Worm (Caenorhabditis elegans): Measurements from ENCODE around the gene T01C8.3.
A peak's percentile ranks its signal among the peaks of the same experiment; 100 is the strongest.

T01C8.3 gene

DNA sequence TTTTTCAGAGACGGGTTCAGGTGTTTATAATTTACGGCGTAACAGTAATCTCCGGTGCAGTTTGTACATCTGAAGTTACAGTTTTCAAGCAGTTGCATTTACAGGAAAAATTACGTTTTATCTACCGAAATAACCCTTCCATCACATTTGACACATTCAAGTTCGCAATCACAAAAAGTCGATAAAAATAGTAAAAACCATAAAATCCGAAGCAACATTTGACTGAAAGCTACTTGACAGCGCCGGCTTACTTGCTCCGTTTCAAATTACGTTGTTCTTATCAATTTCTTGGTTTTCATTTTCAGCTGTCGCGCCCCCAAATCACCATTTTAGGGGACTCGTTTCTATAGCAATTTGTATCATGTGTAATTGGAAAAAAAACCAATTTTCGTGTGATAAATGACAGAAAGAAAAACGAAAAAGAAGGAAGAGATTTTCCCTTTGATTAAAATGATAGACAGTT, at the start of gene T01C8.3:
T01C8.3 (minus strand) TSS at position 413 of the 463 bp plus-strand sequence.
- TF ChIP-seq ztf-1 (GFP tag; conservative IDR thresholded peaks at IDR 0.05) (no peak), skn-1 (tag; optimal IDR thresholded peaks at IDR 0.05) (no peak), lsy-2 (tag; optimal IDR thresholded peaks at IDR 0.05) (no peak), lin-13 (GFP tag; optimal IDR thresholded peaks at IDR 0.05) (no peak)

DNA sequence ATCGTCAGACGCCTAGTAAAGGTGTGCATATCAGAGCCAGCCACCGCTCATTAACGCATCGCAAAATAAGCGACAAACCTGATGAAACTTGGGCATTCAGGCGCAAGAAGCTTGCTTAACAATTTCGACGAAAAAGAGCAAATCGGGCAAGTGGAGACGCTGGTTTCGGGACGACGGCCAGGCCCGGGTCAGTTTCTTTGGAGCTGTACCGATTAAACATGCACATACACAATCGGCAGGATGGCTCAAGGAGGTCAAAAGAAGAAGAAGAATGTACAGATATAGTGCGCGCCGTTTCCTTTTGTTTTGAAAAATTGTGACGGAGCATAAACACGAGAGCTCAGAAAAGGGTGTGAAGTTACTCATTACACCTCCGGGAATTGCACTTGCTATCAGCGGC, 43.5 kb upstream of the T01C8.3 start:
- TF ChIP-seq skn-1 (tag; optimal IDR thresholded peaks at IDR 0.05), result no peak

DNA sequence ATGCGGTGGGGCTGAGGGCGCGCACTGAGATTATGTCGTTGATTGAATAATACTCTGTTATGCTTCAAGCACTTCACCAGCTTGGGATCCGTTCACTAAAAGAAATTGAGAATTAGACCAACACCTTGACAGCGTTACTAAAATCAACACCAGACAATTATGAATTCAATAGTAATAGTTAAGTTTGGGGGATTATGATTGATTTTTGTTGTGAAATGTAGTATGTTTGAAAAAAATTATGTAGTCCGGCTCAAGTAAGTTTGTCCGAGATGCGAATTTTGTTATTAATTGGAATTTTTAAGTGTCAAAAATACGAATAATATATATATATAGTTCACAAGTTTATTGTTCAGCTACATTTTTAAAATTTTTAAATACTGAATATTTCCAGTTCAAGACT, 42.3 kb upstream of the T01C8.3 start, which contains the start of gene sto-5:
sto-5 (minus strand) TSS at position 101 of the 400 bp plus-strand sequence.
- TF ChIP-seq egl-27 (tag; optimal IDR thresholded peaks at IDR 0.05) (no peak), ama-1 (optimal IDR thresholded peaks at IDR 0.05) (no peak), sem-4 (tag; optimal IDR thresholded peaks at IDR 0.05) (no peak), R02D3.7 (tag; optimal IDR thresholded peaks at IDR 0.05) (no peak), alr-1 (tag; optimal IDR thresholded peaks at IDR 0.05) (no peak), sma-3 (GFP tag; optimal IDR thresholded peaks at IDR 0.05) (no peak), lin-39 (tag; optimal IDR thresholded peaks at IDR 0.05) (no peak), crh-2 (tag; optimal IDR thresholded peaks at IDR 0.05) (no peak), peb-1 (tag; optimal IDR thresholded peaks at IDR 0.05) (no peak), nhr-129 (tag; optimal IDR thresholded peaks at IDR 0.05) (no peak), mbf-1 (tag; optimal IDR thresholded peaks at IDR 0.05) (no peak), C34F6.9 (tag; optimal IDR thresholded peaks at IDR 0.05) (no peak), ZK546.5 (tag; optimal IDR thresholded peaks at IDR 0.05) (no peak), ztf-11 (tag; optimal IDR thresholded peaks at IDR 0.05) (no peak), blmp-1 (tag; optimal IDR thresholded peaks at IDR 0.05; ENCODE audit: insufficient read depth) (no peak), mab-5 (tag; optimal IDR thresholded peaks at IDR 0.05) (no peak)

DNA sequence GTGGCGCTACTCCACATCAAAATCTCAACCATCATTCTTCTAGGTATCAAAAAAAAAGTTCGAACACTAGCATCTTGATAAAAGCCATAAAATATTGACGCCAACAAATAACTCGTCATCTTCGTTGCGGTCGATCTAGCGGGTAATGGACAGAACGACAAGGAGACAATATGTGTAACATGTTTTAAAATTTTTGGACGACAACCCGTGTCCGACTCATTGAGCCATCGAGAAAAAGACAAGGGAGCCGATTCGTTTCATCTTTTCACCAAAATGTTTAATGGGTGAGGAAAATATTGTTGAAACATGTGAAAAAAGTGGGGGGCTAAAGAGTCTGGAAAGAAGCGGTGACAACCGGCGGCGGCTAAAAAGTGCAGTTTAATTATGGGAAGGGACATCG, 38.5 kb upstream of the T01C8.3 start:
- no peak for TF ChIP-seq nhr-21 (tag; optimal IDR thresholded peaks at IDR 0.05)

DNA sequence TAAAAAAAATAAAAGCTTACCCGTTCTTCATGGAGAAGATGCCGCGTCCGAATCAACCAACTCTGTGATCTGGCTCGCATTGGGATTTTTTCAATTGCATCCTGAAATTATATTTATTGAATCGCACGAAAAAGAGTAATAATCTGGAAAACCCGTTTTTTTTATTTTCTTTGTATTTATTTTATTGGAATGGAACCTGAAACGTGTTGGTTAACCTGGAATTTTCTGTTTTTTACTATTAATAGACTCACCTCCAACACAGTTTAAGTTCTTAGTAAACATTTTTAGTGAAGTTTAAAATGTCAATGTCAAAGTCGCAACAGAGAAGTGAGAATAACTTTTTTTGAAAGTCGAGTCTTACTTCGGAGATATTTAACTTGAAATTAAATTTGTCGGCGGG, 35.3 kb upstream of the T01C8.3 start:
- TF ChIP-seq crh-2 (tag; optimal IDR thresholded peaks at IDR 0.05) (no peak), zag-1 (tag; optimal IDR thresholded peaks at IDR 0.05) (no peak), nhr-25 (tag; optimal IDR thresholded peaks at IDR 0.05) (no peak), nhr-6 (tag; optimal IDR thresholded peaks at IDR 0.05) (no peak), snpc-4 (tag; optimal IDR thresholded peaks at IDR 0.05) (no peak), Y55F3AM.14 (GFP tag; optimal IDR thresholded peaks at IDR 0.05) (no peak), nhr-12 (tag; optimal IDR thresholded peaks at IDR 0.05) (no peak), nhr-129 (tag; optimal IDR thresholded peaks at IDR 0.05) (no peak), nhr-77 (tag; optimal IDR thresholded peaks at IDR 0.05) (no peak), aly-2 (tag; optimal IDR thresholded peaks at IDR 0.05) (no peak), ceh-82 (tag; optimal IDR thresholded peaks at IDR 0.05) (no peak), egl-27 (tag; optimal IDR thresholded peaks at IDR 0.05) (no peak), lin-13 (GFP tag; optimal IDR thresholded peaks at IDR 0.05) (no peak), ztf-1 (GFP tag; conservative IDR thresholded peaks at IDR 0.05) (no peak)

DNA sequence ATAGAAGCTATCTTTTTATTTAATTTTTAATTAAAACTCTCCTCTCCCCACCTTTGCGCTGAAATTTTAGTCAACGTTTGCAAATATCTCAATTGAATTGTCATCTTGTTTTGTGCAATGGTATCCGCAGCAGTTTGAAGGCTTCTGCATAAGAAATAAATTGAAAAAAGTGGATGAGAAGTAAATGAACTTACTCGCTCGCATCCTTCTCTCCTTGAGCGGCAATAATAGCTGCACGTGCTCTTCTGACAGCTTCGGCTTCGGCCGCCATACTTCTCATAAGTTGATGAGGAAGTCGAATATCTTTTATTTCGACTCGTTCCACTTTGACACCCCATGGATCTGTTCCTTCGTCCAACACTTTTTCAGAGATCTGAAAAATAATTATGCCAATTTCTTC, 33.8 kb upstream of the T01C8.3 start:
- no peak for TF ChIP-seq R02D3.7 (tag; optimal IDR thresholded peaks at IDR 0.05)
- no peak for TF ChIP-seq crh-2 (tag; optimal IDR thresholded peaks at IDR 0.05)
- TF ChIP-seq lin-11 (tag; optimal IDR thresholded peaks at IDR 0.05), result no peak
- no peak for TF ChIP-seq peb-1 (tag; optimal IDR thresholded peaks at IDR 0.05)
- no peak for TF ChIP-seq unc-62 (GFP tag; optimal IDR thresholded peaks at IDR 0.05)

DNA sequence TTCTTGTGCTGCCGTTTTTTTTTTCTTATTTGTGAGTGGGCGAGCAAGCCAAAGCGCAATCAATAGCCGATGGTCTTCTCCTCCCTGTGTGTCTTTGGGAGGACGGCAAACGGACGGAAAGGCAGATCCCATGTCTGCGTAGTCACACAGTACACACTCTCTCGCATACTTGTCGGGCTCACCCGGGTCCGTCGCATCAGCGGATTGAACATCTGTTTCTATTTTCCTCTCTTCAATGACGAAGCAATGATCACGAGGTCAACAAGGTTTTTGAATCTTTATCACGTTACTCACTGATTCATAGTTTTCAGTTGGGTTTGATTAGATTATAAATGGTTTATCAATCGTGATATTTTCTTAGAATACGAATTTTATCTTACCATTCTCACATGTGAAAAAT, 32.5 kb upstream of the T01C8.3 start:
- peak; percentile 6 for TF ChIP-seq fos-1 (tag; optimal IDR thresholded peaks at IDR 0.05)
- TF ChIP-seq sma-9 (GFP tag; optimal IDR thresholded peaks at IDR 0.05), result peak; percentile 54
- TF ChIP-seq sma-9 (tag; optimal IDR thresholded peaks at IDR 0.05), result no peak
- peak; percentile 52 for TF ChIP-seq nhr-129 (tag; optimal IDR thresholded peaks at IDR 0.05)
- TF ChIP-seq nhr-77 (tag; optimal IDR thresholded peaks at IDR 0.05), result no peak
- TF ChIP-seq mbf-1 (tag; optimal IDR thresholded peaks at IDR 0.05), result no peak
- peak in 1 of 2 experiments; percentile 31 for TF ChIP-seq lsy-2 (tag; optimal IDR thresholded peaks at IDR 0.05)
- TF ChIP-seq R02D3.7 (tag; optimal IDR thresholded peaks at IDR 0.05), result no peak
- peak; percentile 57 for TF ChIP-seq F13H6.1 (tag; optimal IDR thresholded peaks at IDR 0.05)
